Fruit fly (Drosophila melanogaster) whole organism, adult: ENCODE measurements around the gene Mlc2.

Experiments
- CG11617 ChIP-seq: fragments of 200-800 bp; sonication (Bioruptor generic); optimal IDR thresholded peaks from 2 replicates; lab custom pipeline; 2017; ENCODE audit warnings: mild to moderate bottlenecking, missing biosample characterization, missing genetic modification reagents, missing genetic modification characterization
- CG12768 ChIP-seq: fragments of 200-800 bp; sonication (Bioruptor generic); optimal IDR thresholded peaks from 2 replicates; lab custom pipeline; 2017; ENCODE audit warnings: missing biosample characterization, missing genetic modification characterization, mild to moderate bottlenecking, moderate library complexity, missing genetic modification reagents
- CG14711 ChIP-seq: fragments of 200-800 bp; sonication (Bioruptor generic); optimal IDR thresholded peaks from 2 replicates; lab custom pipeline; 2018; ENCODE audit warnings: missing biosample characterization, mild to moderate bottlenecking, missing genetic modification characterization, moderate library complexity
- CG1620 ChIP-seq: fragments of 200-800 bp; sonication (Bioruptor generic); optimal IDR thresholded peaks from 2 replicates; lab custom pipeline; 2016; ENCODE audit warnings: missing biosample characterization, missing genetic modification characterization
- CG33017 ChIP-seq: fragments of 200-800 bp; sonication (Bioruptor generic); optimal IDR thresholded peaks from 2 replicates; lab custom pipeline; 2018; ENCODE audit warnings: missing biosample characterization, mild to moderate bottlenecking, missing genetic modification characterization, moderate library complexity
- CG5204 ChIP-seq: fragments of 200-800 bp; sonication (Bioruptor generic); optimal IDR thresholded peaks from 2 replicates; lab custom pipeline; 2016; ENCODE audit warnings: missing biosample characterization, missing genetic modification characterization
- CG7045 ChIP-seq: fragments of 200-800 bp; sonication (Bioruptor generic); optimal IDR thresholded peaks from 2 replicates; lab custom pipeline; 2017; ENCODE audit warnings: missing biosample characterization, mild to moderate bottlenecking, missing genetic modification characterization
- CG7101 ChIP-seq: fragments of 200-800 bp; sonication (Bioruptor generic); optimal IDR thresholded peaks from 2 replicates; lab custom pipeline; 2018; ENCODE audit warnings: missing biosample characterization, mild to moderate bottlenecking, missing genetic modification characterization, moderate library complexity
- Clk ChIP-seq: fragments of 200-800 bp; sonication (Bioruptor generic); optimal IDR thresholded peaks from 2 replicates; lab custom pipeline; 2017; ENCODE audit warnings: missing biosample characterization, missing genetic modification characterization
- Crg-1 ChIP-seq: fragments of 200-800 bp; sonication (Bioruptor generic); optimal IDR thresholded peaks from 2 replicates; lab custom pipeline; 2016; ENCODE audit warnings: missing biosample characterization, missing genetic modification characterization
- Hr96 ChIP-seq: fragments of 200-800 bp; sonication (Bioruptor generic); optimal IDR thresholded peaks from 2 replicates; lab custom pipeline; 2016; ENCODE audit warnings: missing biosample characterization, missing genetic modification characterization
- Mnt ChIP-seq: fragments of 200-800 bp; sonication (Bioruptor generic); optimal IDR thresholded peaks from 2 replicates; lab custom pipeline; 2016; ENCODE audit warnings: missing biosample characterization, mild to moderate bottlenecking, missing genetic modification characterization
- bab1 ChIP-seq: fragments of 200-800 bp; sonication (Bioruptor generic); optimal IDR thresholded peaks from 3 replicates; lab custom pipeline; 2019; ENCODE audit warnings: missing biosample characterization, mild to moderate bottlenecking, missing genetic modification characterization, moderate library complexity
- cic ChIP-seq: fragments of 200-800 bp; sonication (Bioruptor generic); optimal IDR thresholded peaks from 2 replicates; lab custom pipeline; 2017; ENCODE audit warnings: missing biosample characterization, mild to moderate bottlenecking, missing genetic modification characterization, moderate library complexity
- cnc ChIP-seq, 2 experiments: fragments of >200 bp; optimal IDR thresholded peaks; 2 replicates each; lab custom pipeline; 2017
- kay ChIP-seq: fragments of 200-800 bp; sonication (Bioruptor generic); peaks from one replicate; lab custom pipeline; 2016; ENCODE audit warnings: missing biosample characterization, missing genetic modification characterization, borderline replicate concordance
- ovo ChIP-seq: fragments of 200-800 bp; sonication (Bioruptor generic); optimal IDR thresholded peaks from 2 replicates; lab custom pipeline; 2016; ENCODE audit warnings: missing biosample characterization, missing genetic modification characterization
- pad ChIP-seq: fragments of 200-800 bp; sonication (Bioruptor generic); optimal IDR thresholded peaks from 3 replicates; lab custom pipeline; 2017; ENCODE audit warnings: missing biosample characterization, missing genetic modification characterization, mild to moderate bottlenecking, moderate library complexity, missing genetic modification reagents
- tj ChIP-seq: fragments of 200-800 bp; sonication (Bioruptor generic); optimal IDR thresholded peaks from 3 replicates; lab custom pipeline; 2017; ENCODE audit warnings: missing biosample characterization, mild to moderate bottlenecking, missing genetic modification characterization, moderate library complexity
- toe ChIP-seq: fragments of 200-800 bp; sonication (Bioruptor generic); optimal IDR thresholded peaks from 2 replicates; lab custom pipeline; 2016; ENCODE audit warnings: missing biosample characterization, missing genetic modification characterization

Mlc2 gene

dm6 chr3R:30164162-30164561, 10.2 kb downstream of the Mlc2 start:
- TF ChIP-seq CG7101 (no peak), Hr96 (GFP tag; lab: Kevin White, UChicago) (no peak), ovo (no peak), CG7045 (no peak), tj (no peak), toe (no peak), bab1 (no peak), Mnt (GFP tag; lab: Kevin White, UChicago) (no peak), cic (GFP tag; lab: Kevin White, UChicago) (no peak), CG14711 (tag; lab: Kevin White, UChicago) (no peak), kay (no peak), Clk (GFP tag; lab: Kevin White, UChicago) (no peak), CG5204 (GFP tag; lab: Kevin White, UChicago) (no peak), pad (no peak), CG11617 (GFP tag; lab: Kevin White, UChicago) (no peak), CG33017 (tag; lab: Kevin White, UChicago) (no peak), CG12768 (GFP tag; lab: Kevin White, UChicago) (no peak)

- TF ChIP-seq kay: no peak
- TF ChIP-seq Mnt (GFP tag; lab: Kevin White, UChicago): no peak
- TF ChIP-seq bab1: no peak
- TF ChIP-seq CG7101: no peak
- no peak for TF ChIP-seq pad
- TF ChIP-seq toe: no peak
- TF ChIP-seq CG11617 (GFP tag; lab: Kevin White, UChicago): no peak
- no peak for TF ChIP-seq CG5204 (GFP tag; lab: Kevin White, UChicago)
- no peak for TF ChIP-seq CG7045
- no peak for TF ChIP-seq CG33017 (tag; lab: Kevin White, UChicago)
- no peak for TF ChIP-seq Crg-1 (GFP tag; lab: Kevin White, UChicago)
- TF ChIP-seq tj: no peak
- no peak for TF ChIP-seq Clk (GFP tag; lab: Kevin White, UChicago)
- TF ChIP-seq ovo: no peak
- TF ChIP-seq cnc (optimal IDR thresholded peaks at IDR 0.05; lab: Kevin White, UChicago): no peak
- TF ChIP-seq CG14711 (tag; lab: Kevin White, UChicago): no peak
- no peak for TF ChIP-seq cic (GFP tag; lab: Kevin White, UChicago)
- no peak for TF ChIP-seq CG1620
Measured at dm6 chr3R:30163228-30163627, 11.1 kb downstream of the Mlc2 start.

- no peak for TF ChIP-seq CG1620
- no peak for TF ChIP-seq tj
- no peak for TF ChIP-seq kay
- TF ChIP-seq CG11617 (GFP tag; lab: Kevin White, UChicago): no peak
- no peak for TF ChIP-seq toe
- no peak for TF ChIP-seq cic (GFP tag; lab: Kevin White, UChicago)
- TF ChIP-seq CG7101: no peak
- no peak for TF ChIP-seq cnc (optimal IDR thresholded peaks at IDR 0.05; lab: Kevin White, UChicago)
- no peak for TF ChIP-seq CG14711 (tag; lab: Kevin White, UChicago)
Measured at dm6 chr3R:30160312-30160942, 13.9 kb downstream of the Mlc2 start, which contains the start of gene CG11498. CG11498 (minus strand) TSS chr3R:30160473.

dm6 chr3R:30153864-30154263, 20.5 kb downstream of the Mlc2 start:
- TF ChIP-seq CG5204 (GFP tag; lab: Kevin White, UChicago) (no peak), CG33017 (tag; lab: Kevin White, UChicago) (no peak), CG7045 (no peak), CG7101 (no peak), Hr96 (GFP tag; lab: Kevin White, UChicago) (no peak), cnc (optimal IDR thresholded peaks at IDR 0.05; lab: Kevin White, UChicago) (no peak), bab1 (no peak), ovo (no peak), CG14711 (tag; lab: Kevin White, UChicago) (no peak), Mnt (GFP tag; lab: Kevin White, UChicago) (no peak), tj (no peak)

- TF ChIP-seq CG1620 (peak; percentile 62), CG7101 (peak; percentile 77), kay (no peak), CG14711 (tag; lab: Kevin White, UChicago) (peak; percentile 46), cnc (optimal IDR thresholded peaks at IDR 0.05; lab: Kevin White, UChicago) (no peak), cic (GFP tag; lab: Kevin White, UChicago) (no peak), Crg-1 (GFP tag; lab: Kevin White, UChicago) (peak; percentile 43), Hr96 (GFP tag; lab: Kevin White, UChicago) (peak; percentile 71), toe (peak; percentile 54), CG5204 (GFP tag; lab: Kevin White, UChicago) (peak; percentile 72), Clk (GFP tag; lab: Kevin White, UChicago) (peak; percentile 65), ovo (peak; percentile 8), tj (peak; percentile 94), CG7045 (peak; percentile 73), CG33017 (tag; lab: Kevin White, UChicago) (peak; percentile 40), CG12768 (GFP tag; lab: Kevin White, UChicago) (peak; percentile 84), Mnt (GFP tag; lab: Kevin White, UChicago) (no peak), pad (peak; percentile 53), bab1 (peak; percentile 62), CG11617 (GFP tag; lab: Kevin White, UChicago) (peak; percentile 38)
Measured at dm6 chr3R:30151300-30152109, 22.8 kb downstream of the Mlc2 start, which contains the start of gene CG15529. CG15529 (plus strand) TSS chr3R:30152059.

dm6 chr3R:30150602-30151001, 23.7 kb downstream of the Mlc2 start:
- TF ChIP-seq CG7101: no peak
- TF ChIP-seq CG5204 (GFP tag; lab: Kevin White, UChicago): no peak
- no peak for TF ChIP-seq bab1
- no peak for TF ChIP-seq Clk (GFP tag; lab: Kevin White, UChicago)
- TF ChIP-seq CG11617 (GFP tag; lab: Kevin White, UChicago): no peak
- no peak for TF ChIP-seq CG12768 (GFP tag; lab: Kevin White, UChicago)
- no peak for TF ChIP-seq cnc (optimal IDR thresholded peaks at IDR 0.05; lab: Kevin White, UChicago)
